Fruit fly (Drosophila melanogaster) whole organism, adult: Measurements from ENCODE around the gene Adat1.
A peak's percentile ranks its signal among the peaks of the same experiment; 100 is the strongest.

ENCODE experiments used
- CG11617 ChIP-seq: fragments of 200-800 bp; sonication (Bioruptor generic); optimal IDR thresholded peaks from 2 replicates; lab custom pipeline; 2017; ENCODE audit warnings: mild to moderate bottlenecking, missing biosample characterization, missing genetic modification reagents, missing genetic modification characterization
- CG12768 ChIP-seq: fragments of 200-800 bp; sonication (Bioruptor generic); optimal IDR thresholded peaks from 2 replicates; lab custom pipeline; 2017; ENCODE audit warnings: missing biosample characterization, missing genetic modification characterization, mild to moderate bottlenecking, moderate library complexity, missing genetic modification reagents
- CG14711 ChIP-seq: fragments of 200-800 bp; sonication (Bioruptor generic); optimal IDR thresholded peaks from 2 replicates; lab custom pipeline; 2018; ENCODE audit warnings: missing biosample characterization, mild to moderate bottlenecking, missing genetic modification characterization, moderate library complexity
- CG1620 ChIP-seq: fragments of 200-800 bp; sonication (Bioruptor generic); optimal IDR thresholded peaks from 2 replicates; lab custom pipeline; 2016; ENCODE audit warnings: missing biosample characterization, missing genetic modification characterization
- CG33017 ChIP-seq: fragments of 200-800 bp; sonication (Bioruptor generic); optimal IDR thresholded peaks from 2 replicates; lab custom pipeline; 2018; ENCODE audit warnings: missing biosample characterization, mild to moderate bottlenecking, missing genetic modification characterization, moderate library complexity
- CG5204 ChIP-seq: fragments of 200-800 bp; sonication (Bioruptor generic); optimal IDR thresholded peaks from 2 replicates; lab custom pipeline; 2016; ENCODE audit warnings: missing biosample characterization, missing genetic modification characterization
- CG7045 ChIP-seq: fragments of 200-800 bp; sonication (Bioruptor generic); optimal IDR thresholded peaks from 2 replicates; lab custom pipeline; 2017; ENCODE audit warnings: missing biosample characterization, mild to moderate bottlenecking, missing genetic modification characterization
- CG7101 ChIP-seq: fragments of 200-800 bp; sonication (Bioruptor generic); optimal IDR thresholded peaks from 2 replicates; lab custom pipeline; 2018; ENCODE audit warnings: missing biosample characterization, mild to moderate bottlenecking, missing genetic modification characterization, moderate library complexity
- Clk ChIP-seq: fragments of 200-800 bp; sonication (Bioruptor generic); optimal IDR thresholded peaks from 2 replicates; lab custom pipeline; 2017; ENCODE audit warnings: missing biosample characterization, missing genetic modification characterization
- Crg-1 ChIP-seq: fragments of 200-800 bp; sonication (Bioruptor generic); optimal IDR thresholded peaks from 2 replicates; lab custom pipeline; 2016; ENCODE audit warnings: missing biosample characterization, missing genetic modification characterization
- Hr96 ChIP-seq: fragments of 200-800 bp; sonication (Bioruptor generic); optimal IDR thresholded peaks from 2 replicates; lab custom pipeline; 2016; ENCODE audit warnings: missing biosample characterization, missing genetic modification characterization
- Mnt ChIP-seq: fragments of 200-800 bp; sonication (Bioruptor generic); optimal IDR thresholded peaks from 2 replicates; lab custom pipeline; 2016; ENCODE audit warnings: missing biosample characterization, mild to moderate bottlenecking, missing genetic modification characterization
- bab1 ChIP-seq: fragments of 200-800 bp; sonication (Bioruptor generic); optimal IDR thresholded peaks from 3 replicates; lab custom pipeline; 2019; ENCODE audit warnings: missing biosample characterization, mild to moderate bottlenecking, missing genetic modification characterization, moderate library complexity
- cic ChIP-seq: fragments of 200-800 bp; sonication (Bioruptor generic); optimal IDR thresholded peaks from 2 replicates; lab custom pipeline; 2017; ENCODE audit warnings: missing biosample characterization, mild to moderate bottlenecking, missing genetic modification characterization, moderate library complexity
- cnc ChIP-seq, 2 experiments: fragments of >200 bp; optimal IDR thresholded peaks; 2 replicates each; lab custom pipeline; 2017
- kay ChIP-seq: fragments of 200-800 bp; sonication (Bioruptor generic); peaks from one replicate; lab custom pipeline; 2016; ENCODE audit warnings: missing biosample characterization, missing genetic modification characterization, borderline replicate concordance
- ovo ChIP-seq: fragments of 200-800 bp; sonication (Bioruptor generic); optimal IDR thresholded peaks from 2 replicates; lab custom pipeline; 2016; ENCODE audit warnings: missing biosample characterization, missing genetic modification characterization
- pad ChIP-seq: fragments of 200-800 bp; sonication (Bioruptor generic); optimal IDR thresholded peaks from 3 replicates; lab custom pipeline; 2017; ENCODE audit warnings: missing biosample characterization, missing genetic modification characterization, mild to moderate bottlenecking, moderate library complexity, missing genetic modification reagents
- tj ChIP-seq: fragments of 200-800 bp; sonication (Bioruptor generic); optimal IDR thresholded peaks from 3 replicates; lab custom pipeline; 2017; ENCODE audit warnings: missing biosample characterization, mild to moderate bottlenecking, missing genetic modification characterization, moderate library complexity
- toe ChIP-seq: fragments of 200-800 bp; sonication (Bioruptor generic); optimal IDR thresholded peaks from 2 replicates; lab custom pipeline; 2016; ENCODE audit warnings: missing biosample characterization, missing genetic modification characterization

Adat1 gene

DNA sequence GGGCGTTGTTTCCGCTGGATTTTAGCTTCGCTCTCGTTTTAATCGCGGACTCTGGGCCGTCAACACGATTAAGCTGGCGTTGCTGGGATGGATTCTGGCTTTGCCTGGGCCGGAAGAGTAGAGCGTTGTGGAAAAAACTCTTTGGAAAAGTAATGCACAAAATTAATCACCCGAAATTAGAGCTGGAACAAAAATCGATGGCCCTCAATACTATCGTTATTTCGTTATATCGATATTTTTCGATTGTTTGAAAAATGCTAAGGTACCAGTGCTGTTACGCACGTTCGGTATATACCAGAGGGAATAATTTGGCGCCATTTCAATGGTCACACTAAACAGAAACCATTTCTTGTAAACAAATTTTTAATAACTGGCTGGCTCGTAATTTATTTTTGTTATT, 18.3 kb upstream of the Adat1 start, which contains the start of the genes Arpc1 and Orc5:
Gene Arpc1 (minus strand): TSS at position 202 of the 400 bp plus-strand sequence.
Gene Orc5 (plus strand): TSS at position 298 of the 400 bp plus-strand sequence.
- peak; percentile 30 for TF ChIP-seq CG1620 (GFP tag; lab: Kevin White, UChicago)
- peak; percentile 14 for TF ChIP-seq CG14711 (tag; lab: Kevin White, UChicago)
- TF ChIP-seq bab1 = peak; percentile 72
- TF ChIP-seq Crg-1 = peak; percentile 6
- no peak for TF ChIP-seq CG12768
- TF ChIP-seq CG7101 (tag; lab: Kevin White, UChicago) = peak; percentile 6
- TF ChIP-seq cic (GFP tag; lab: Kevin White, UChicago) = no peak

DNA sequence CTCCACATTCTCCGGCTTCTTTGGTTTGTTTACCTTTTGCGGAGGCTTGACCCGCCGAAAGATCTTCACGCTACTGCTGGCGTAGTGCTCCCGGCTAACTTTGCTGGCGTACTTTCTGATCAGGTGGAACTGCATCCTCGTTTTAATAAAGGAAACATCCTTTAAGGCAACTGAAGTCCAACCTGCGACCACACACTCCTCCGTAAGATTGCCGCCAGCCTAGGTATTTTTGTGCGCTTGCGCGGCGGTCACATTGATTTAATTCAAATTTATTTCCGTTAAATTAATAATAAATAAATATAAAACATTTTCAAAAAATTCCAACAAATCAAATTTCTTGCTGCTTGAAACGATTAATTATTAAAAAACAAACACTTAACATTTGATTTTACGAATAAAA, 16.3 kb upstream of the Adat1 start, which contains the start of gene PolG1:
Gene PolG1 (minus strand): TSS at position 216 of the 400 bp plus-strand sequence.
- TF ChIP-seq kay (GFP tag; lab: Kevin White, UChicago) (no peak), CG7045 (no peak), Mnt (GFP tag; lab: Kevin White, UChicago) (no peak), tj (GFP tag; lab: Kevin White, UChicago) (no peak), CG33017 (tag; lab: Kevin White, UChicago) (no peak), pad (GFP tag; lab: Kevin White, UChicago) (no peak), cnc (optimal IDR thresholded peaks at IDR 0.05; lab: Kevin White, UChicago) (no peak), CG5204 (GFP tag; lab: Kevin White, UChicago) (no peak), ovo (GFP tag; lab: Kevin White, UChicago) (no peak), CG11617 (GFP tag; lab: Kevin White, UChicago) (no peak), toe (GFP tag; lab: Kevin White, UChicago) (no peak), CG1620 (GFP tag; lab: Kevin White, UChicago) (no peak), CG14711 (tag; lab: Kevin White, UChicago) (no peak), Clk (GFP tag; lab: Kevin White, UChicago) (no peak), CG7101 (tag; lab: Kevin White, UChicago) (no peak), CG12768 (no peak)

DNA sequence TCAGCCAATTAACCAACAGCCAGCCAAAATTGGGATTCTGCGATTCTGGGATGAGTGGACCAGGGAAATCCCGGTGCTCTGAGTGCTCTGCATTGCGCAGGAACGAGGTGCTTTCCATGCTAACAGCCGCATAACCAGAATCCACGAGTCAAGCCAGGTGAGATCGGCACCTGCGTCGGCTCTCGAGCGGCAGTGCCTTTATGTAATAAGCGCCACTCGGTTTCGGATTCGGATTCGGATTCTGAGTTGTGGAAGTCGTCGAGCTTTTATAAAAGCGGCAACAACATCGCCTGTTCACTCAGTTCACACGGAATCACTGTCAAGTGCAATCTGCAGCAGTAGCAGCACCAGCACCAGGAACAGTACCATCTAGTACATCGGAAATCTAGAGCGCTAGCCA, 9.7 kb upstream of the Adat1 start, which contains the start of gene b:
Gene b (plus strand): TSS at position 301 of the 400 bp plus-strand sequence.
- TF ChIP-seq Hr96 = peak; percentile 29
- no peak for TF ChIP-seq CG7045

DNA sequence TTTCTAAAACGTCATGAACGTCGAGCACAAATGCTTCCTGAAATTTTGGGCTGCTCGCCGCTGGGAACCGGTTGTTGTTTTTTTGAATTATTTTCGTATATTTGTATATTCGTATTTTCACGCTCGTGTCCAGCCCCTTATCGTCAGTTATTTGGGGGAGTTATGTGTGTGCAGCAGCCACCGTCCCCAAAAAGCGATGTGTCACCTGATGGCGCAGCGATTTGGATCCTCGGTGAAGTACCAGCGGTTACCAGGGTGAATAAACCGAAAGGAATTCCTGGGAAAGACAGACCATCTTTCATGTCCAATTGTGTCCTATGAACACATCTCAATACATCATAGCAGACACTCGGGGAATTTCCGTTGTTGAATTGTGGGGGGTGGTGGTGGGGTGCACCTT, 8.9 kb upstream of the Adat1 start:
- TF ChIP-seq pad (GFP tag; lab: Kevin White, UChicago) = no peak
- TF ChIP-seq cic (GFP tag; lab: Kevin White, UChicago) = no peak
- TF ChIP-seq CG7045 = no peak
- TF ChIP-seq CG7101 (tag; lab: Kevin White, UChicago) = no peak
- no peak for TF ChIP-seq tj (GFP tag; lab: Kevin White, UChicago)
- no peak for TF ChIP-seq Crg-1
- TF ChIP-seq CG11617 (GFP tag; lab: Kevin White, UChicago) = no peak
- TF ChIP-seq CG5204 (GFP tag; lab: Kevin White, UChicago) = no peak
- no peak for TF ChIP-seq CG14711 (tag; lab: Kevin White, UChicago)
- no peak for TF ChIP-seq Clk (GFP tag; lab: Kevin White, UChicago)
- TF ChIP-seq bab1 = no peak
- no peak for TF ChIP-seq CG1620 (GFP tag; lab: Kevin White, UChicago)
- TF ChIP-seq cnc (optimal IDR thresholded peaks at IDR 0.05; lab: Kevin White, UChicago) = no peak
- TF ChIP-seq toe (GFP tag; lab: Kevin White, UChicago) = no peak
- no peak for TF ChIP-seq Hr96
- TF ChIP-seq CG33017 (tag; lab: Kevin White, UChicago) = no peak
- TF ChIP-seq ovo (GFP tag; lab: Kevin White, UChicago) = no peak
- no peak for TF ChIP-seq Mnt (GFP tag; lab: Kevin White, UChicago)

DNA sequence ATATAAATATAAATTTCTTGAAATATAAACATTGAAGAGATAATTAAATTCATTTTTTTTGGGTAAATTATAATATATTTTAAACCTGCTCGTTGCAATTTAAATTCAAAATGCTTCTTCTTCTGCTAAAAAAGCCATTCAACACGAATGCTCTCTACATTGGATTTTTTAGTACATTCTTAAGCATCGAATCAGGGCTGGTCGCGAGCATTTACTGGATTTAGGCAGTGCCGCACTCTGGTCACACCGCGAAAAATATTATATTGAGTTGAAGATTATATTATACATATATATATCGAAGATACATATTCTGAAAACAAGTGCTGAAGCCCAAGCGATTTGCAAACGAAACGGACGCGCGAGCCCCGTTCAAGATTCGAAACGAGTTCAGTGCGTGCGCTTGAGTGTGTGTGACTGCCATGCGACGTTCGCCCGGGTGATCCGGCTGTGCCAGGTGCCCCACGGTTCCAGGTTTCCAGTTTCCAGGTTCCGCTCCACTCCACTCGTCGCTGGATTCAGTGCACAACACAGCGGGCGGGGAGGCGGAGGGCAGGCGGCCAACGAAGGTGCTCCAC, 2.4 kb upstream of the Adat1 start, which contains the start of gene Sos:
Gene Sos (plus strand): TSS at position 213 of the 575 bp plus-strand sequence.
- TF ChIP-seq CG14711 (tag; lab: Kevin White, UChicago) (peak; percentile 2), bab1 (peak; percentile 46), CG1620 (GFP tag; lab: Kevin White, UChicago) (no peak), CG11617 (GFP tag; lab: Kevin White, UChicago) (no peak), cic (GFP tag; lab: Kevin White, UChicago) (no peak), Crg-1 (no peak), ovo (GFP tag; lab: Kevin White, UChicago) (no peak), Mnt (GFP tag; lab: Kevin White, UChicago) (peak; percentile 35), CG33017 (tag; lab: Kevin White, UChicago) (no peak), pad (GFP tag; lab: Kevin White, UChicago) (no peak), CG12768 (no peak)

DNA sequence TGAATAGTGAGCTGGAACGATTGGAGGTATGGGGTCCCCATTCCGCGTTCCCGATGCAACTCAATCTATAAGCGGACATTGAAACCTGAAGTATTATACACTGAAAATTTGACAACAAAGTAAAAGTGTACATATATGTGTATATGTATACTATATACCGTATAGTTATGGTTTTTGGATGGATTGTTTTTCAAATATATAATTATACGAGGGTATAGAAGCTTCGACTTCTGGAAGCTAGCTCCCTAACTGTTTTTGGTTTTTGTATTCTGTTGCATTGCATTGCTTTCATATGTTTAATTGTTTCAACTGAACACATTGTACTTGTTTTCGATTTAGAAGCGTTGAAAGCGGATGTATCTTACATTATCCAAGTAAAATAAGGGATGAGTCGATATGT, 1.9 kb upstream of the Adat1 start, which contains the start of gene CG16888:
Gene CG16888 (minus strand): TSS at position 101 of the 400 bp plus-strand sequence.
- TF ChIP-seq CG5204 (GFP tag; lab: Kevin White, UChicago) = no peak
- TF ChIP-seq bab1 = no peak
- no peak for TF ChIP-seq CG33017 (tag; lab: Kevin White, UChicago)
- no peak for TF ChIP-seq pad (GFP tag; lab: Kevin White, UChicago)
- TF ChIP-seq CG12768 = no peak
- TF ChIP-seq ovo (GFP tag; lab: Kevin White, UChicago) = no peak
- TF ChIP-seq kay (GFP tag; lab: Kevin White, UChicago) = no peak
- no peak for TF ChIP-seq toe (GFP tag; lab: Kevin White, UChicago)
- TF ChIP-seq CG7045 = no peak
- no peak for TF ChIP-seq Clk (GFP tag; lab: Kevin White, UChicago)
- no peak for TF ChIP-seq Hr96
- TF ChIP-seq Crg-1 = no peak
- no peak for TF ChIP-seq CG11617 (GFP tag; lab: Kevin White, UChicago)
- no peak for TF ChIP-seq CG1620 (GFP tag; lab: Kevin White, UChicago)
- TF ChIP-seq CG7101 (tag; lab: Kevin White, UChicago) = no peak
- no peak for TF ChIP-seq cic (GFP tag; lab: Kevin White, UChicago)
- TF ChIP-seq cnc (optimal IDR thresholded peaks at IDR 0.05; lab: Kevin White, UChicago) = no peak
- no peak for TF ChIP-seq Mnt (GFP tag; lab: Kevin White, UChicago)
- no peak for TF ChIP-seq CG14711 (tag; lab: Kevin White, UChicago)
- TF ChIP-seq tj (GFP tag; lab: Kevin White, UChicago) = no peak
